Fruit fly (Drosophila melanogaster) whole organism, embryonic: Measurements from ENCODE around the gene IntS10.
A peak's percentile ranks its signal among the peaks of the same experiment; 100 is the strongest.

Experiments used
- Adf1 ChIP-seq: fragments of 200-800 bp; sonication (Bioruptor generic); IDR thresholded peaks from 2 replicates; pipeline ENCODE4 v1.3.6; 2022; ENCODE audit warnings: missing biosample characterization, missing genetic modification characterization
- BEAF-32 ChIP-seq: fragments of 200-800 bp; sonication (Bioruptor generic); optimal IDR thresholded peaks from 3 replicates; lab custom pipeline; 2017; ENCODE audit warnings: missing biosample characterization, missing genetic modification characterization, mild to moderate bottlenecking, moderate library complexity, missing genetic modification reagents
- Bdp1 ChIP-seq: fragments of 200-800 bp; sonication (Bioruptor generic); optimal IDR thresholded peaks from 3 replicates; lab custom pipeline; 2016; ENCODE audit warnings: missing biosample characterization, missing genetic modification characterization
- CG12391 ChIP-seq: fragments of 200-800 bp; sonication (Bioruptor generic); optimal IDR thresholded peaks from 3 replicates; lab custom pipeline; 2018; ENCODE audit warnings: missing biosample characterization, mild to moderate bottlenecking, missing genetic modification characterization, moderate library complexity
- CG1603 ChIP-seq: fragments of 200-800 bp; sonication (Bioruptor generic); optimal IDR thresholded peaks from 2 replicates; lab custom pipeline; 2019; ENCODE audit warnings: missing biosample characterization, mild to moderate bottlenecking, missing genetic modification characterization, moderate library complexity
- CG17912 ChIP-seq: fragments of 200-800 bp; sonication (Bioruptor generic); optimal IDR thresholded peaks from 2 replicates; lab custom pipeline; 2018; ENCODE audit warnings: missing biosample characterization, mild to moderate bottlenecking, missing genetic modification characterization
- CG30431 ChIP-seq: fragments of 200-800 bp; sonication (Bioruptor generic); optimal IDR thresholded peaks from 2 replicates; lab custom pipeline; 2017; ENCODE audit warnings: missing biosample characterization, missing genetic modification characterization
- CG42726 ChIP-seq: fragments of 200-800 bp; sonication (Bioruptor generic); IDR thresholded peaks from 2 replicates; pipeline ENCODE4 v1.3.6; 2022; ENCODE audit warnings: missing biosample characterization, missing genetic modification characterization; ENCODE audit not compliant: partially characterized antibody
- CG43689 ChIP-seq: fragments of 200-800 bp; sonication (Bioruptor generic); IDR thresholded peaks from 2 replicates; pipeline ENCODE4 v1.3.6; 2022; ENCODE audit warnings: missing biosample characterization, missing genetic modification characterization
- CG4820 ChIP-seq: fragments of 200-800 bp; sonication (Bioruptor generic); optimal IDR thresholded peaks from 3 replicates; lab custom pipeline; 2016; ENCODE audit warnings: missing biosample characterization, missing genetic modification characterization
- CG7556 ChIP-seq: fragments of 200-800 bp; sonication (Bioruptor generic); optimal IDR thresholded peaks from 2 replicates; lab custom pipeline; 2017; ENCODE audit warnings: missing biosample characterization, mild to moderate bottlenecking, missing genetic modification characterization
- CG7786 ChIP-seq: fragments of 200-800 bp; sonication (Bioruptor generic); optimal IDR thresholded peaks from 2 replicates; lab custom pipeline; 2016; ENCODE audit warnings: missing biosample characterization, missing genetic modification characterization
- CG7928 ChIP-seq: fragments of 200-800 bp; sonication (Bioruptor generic); optimal IDR thresholded peaks from 2 replicates; lab custom pipeline; 2017; ENCODE audit warnings: missing biosample characterization, mild to moderate bottlenecking, missing genetic modification characterization
- CG8290 ChIP-seq, 3 experiments: fragments of 200-800 bp; sonication (Bioruptor generic); optimal IDR thresholded peaks; 2 replicates each; lab custom pipeline; 2016 to 2019; ENCODE audit warnings: missing biosample characterization in 3 of 3, missing genetic modification characterization in 3 of 3, mild to moderate bottlenecking in 2 of 3, moderate library complexity in 1 of 3
- CG8944 ChIP-seq: fragments of 200-800 bp; sonication (Bioruptor generic); optimal IDR thresholded peaks from 3 replicates; lab custom pipeline; 2016; ENCODE audit warnings: missing biosample characterization, missing genetic modification characterization
- CG9215 ChIP-seq: fragments of 200-800 bp; sonication (Bioruptor generic); IDR thresholded peaks from 2 replicates; pipeline ENCODE4 v1.3.6; 2022; ENCODE audit warnings: missing biosample characterization, missing genetic modification characterization
- CoRest ChIP-seq: fragments of 200-800 bp; sonication (Bioruptor generic); optimal IDR thresholded peaks from 3 replicates; lab custom pipeline; 2018; ENCODE audit warnings: missing biosample characterization, mild to moderate bottlenecking, missing genetic modification characterization, moderate library complexity
- D19A ChIP-seq: fragments of 200-800 bp; optimal IDR thresholded peaks from 3 replicates; lab custom pipeline; 2019; ENCODE audit warnings: missing biosample characterization, mild to moderate bottlenecking, missing genetic modification characterization, moderate library complexity
- Dfd ChIP-seq, 2 experiments: fragments of >200 bp; optimal IDR thresholded peaks; 2 replicates each; lab custom pipeline; 2017; ENCODE audit warnings: missing biosample characterization in 2 of 2, missing genetic modification characterization in 2 of 2
- Dip3 ChIP-seq: fragments of 200-800 bp; sonication (Bioruptor generic); optimal IDR thresholded peaks from 3 replicates; lab custom pipeline; 2016; ENCODE audit warnings: missing biosample characterization, missing genetic modification characterization
- Elba2 ChIP-seq: fragments of 200-800 bp; sonication (Bioruptor generic); optimal IDR thresholded peaks from 3 replicates; lab custom pipeline; 2016; ENCODE audit warnings: missing biosample characterization, missing genetic modification characterization
- GATAe ChIP-seq: fragments of 200-800 bp; sonication (Bioruptor generic); conservative IDR thresholded peaks from 2 replicates; pipeline ENCODE4 v1.3.6; 2022; ENCODE audit warnings: missing biosample characterization, missing genetic modification characterization
- HmgZ ChIP-seq: fragments of 200-800 bp; sonication (Bioruptor generic); optimal IDR thresholded peaks from 2 replicates; lab custom pipeline; 2018; ENCODE audit warnings: missing biosample characterization, mild to moderate bottlenecking, missing genetic modification characterization
- NC2α ChIP-seq: fragments of 200-800 bp; sonication (Bioruptor generic); optimal IDR thresholded peaks from 2 replicates; lab custom pipeline; 2016; ENCODE audit warnings: missing biosample characterization, missing genetic modification characterization
- Nf-YB ChIP-seq: fragments of 200-800 bp; sonication (Bioruptor generic); optimal IDR thresholded peaks from 3 replicates; lab custom pipeline; 2019; ENCODE audit warnings: missing biosample characterization, mild to moderate bottlenecking, missing genetic modification characterization, moderate library complexity
- Taf1 ChIP-seq: fragments of 200-800 bp; sonication (Bioruptor generic); IDR thresholded peaks from 2 replicates; pipeline ENCODE4 v1.3.6; 2022; ENCODE audit warnings: missing biosample characterization, missing genetic modification characterization
- ab ChIP-seq: fragments of 200-800 bp; sonication (Bioruptor generic); optimal IDR thresholded peaks from 2 replicates; lab custom pipeline; 2016; ENCODE audit warnings: missing biosample characterization, missing genetic modification characterization
- ac ChIP-seq: fragments of 200-800 bp; sonication (Bioruptor generic); optimal IDR thresholded peaks from 3 replicates; lab custom pipeline; 2017; ENCODE audit warnings: missing biosample characterization, mild to moderate bottlenecking, missing genetic modification characterization
- cad ChIP-seq: fragments of >200 bp; optimal IDR thresholded peaks from 2 replicates; lab custom pipeline; 2017; ENCODE audit warnings: missing biosample characterization, missing genetic modification characterization
- ci ChIP-seq: fragments of 200-800 bp; sonication (Bioruptor generic); IDR thresholded peaks from 3 replicates; pipeline ENCODE4 v1.3.6; 2022; ENCODE audit warnings: missing biosample characterization, missing genetic modification characterization
- crc ChIP-seq: fragments of 200-800 bp; sonication (Bioruptor generic); optimal IDR thresholded peaks from 2 replicates; lab custom pipeline; 2016; ENCODE audit warnings: missing biosample characterization, missing genetic modification characterization
- cwo ChIP-seq: fragments of 200-800 bp; sonication (Bioruptor generic); optimal IDR thresholded peaks from 3 replicates; lab custom pipeline; 2017; ENCODE audit warnings: missing biosample characterization, missing genetic modification characterization, mild to moderate bottlenecking, moderate library complexity, missing genetic modification reagents
- da ChIP-seq: fragments of 200-800 bp; sonication (Bioruptor generic); optimal IDR thresholded peaks from 2 replicates; lab custom pipeline; 2016; ENCODE audit warnings: missing biosample characterization, missing genetic modification characterization
- dimm ChIP-seq: fragments of 200-800 bp; sonication (Bioruptor generic); IDR thresholded peaks from 2 replicates; pipeline ENCODE4 v1.3.6; 2022; ENCODE audit warnings: missing biosample characterization, missing genetic modification characterization
- eve ChIP-seq, 2 experiments: fragments of >200 bp; optimal IDR thresholded peaks; 2 replicates each; lab custom pipeline; 2017; ENCODE audit warnings: missing biosample characterization in 2 of 2, missing genetic modification characterization in 2 of 2
- gcm2 ChIP-seq: fragments of 200-800 bp; sonication (Bioruptor generic); optimal IDR thresholded peaks from 2 replicates; lab custom pipeline; 2016; ENCODE audit warnings: missing biosample characterization, missing genetic modification characterization
- grn ChIP-seq: fragments of 200-800 bp; sonication (Bioruptor generic); optimal IDR thresholded peaks from 3 replicates; lab custom pipeline; 2017; ENCODE audit warnings: missing biosample characterization, missing genetic modification characterization
- her ChIP-seq: fragments of 200-800 bp; sonication (Bioruptor generic); optimal IDR thresholded peaks from 2 replicates; lab custom pipeline; 2016; ENCODE audit warnings: missing biosample characterization, missing genetic modification characterization
- jumu ChIP-seq: fragments of 200-800 bp; sonication (Bioruptor generic); optimal IDR thresholded peaks from 3 replicates; lab custom pipeline; 2016; ENCODE audit warnings: missing biosample characterization, missing genetic modification characterization
- klu ChIP-seq: fragments of 200-800 bp; sonication (Bioruptor generic); IDR thresholded peaks from 2 replicates; pipeline ENCODE4 v1.3.6; 2022; ENCODE audit warnings: missing biosample characterization, missing genetic modification characterization
- psq ChIP-seq: fragments of 200-800 bp; sonication (Bioruptor generic); optimal IDR thresholded peaks from 2 replicates; lab custom pipeline; 2017; ENCODE audit warnings: missing biosample characterization, missing genetic modification characterization
- repo ChIP-seq: fragments of 200-800 bp; sonication (Bioruptor generic); optimal IDR thresholded peaks from 2 replicates; lab custom pipeline; 2016; ENCODE audit warnings: missing biosample characterization, missing genetic modification characterization
- scrt ChIP-seq: fragments of 200-800 bp; sonication (Bioruptor generic); optimal IDR thresholded peaks from 2 replicates; lab custom pipeline; 2018; ENCODE audit warnings: missing biosample characterization, mild to moderate bottlenecking, missing genetic modification characterization, moderate library complexity
- sens-2 ChIP-seq: fragments of 200-800 bp; sonication (Bioruptor generic); IDR thresholded peaks from 2 replicates; pipeline ENCODE4 v1.3.6; 2022; ENCODE audit warnings: missing biosample characterization, missing genetic modification characterization
- shn ChIP-seq: fragments of 200-800 bp; sonication (Bioruptor generic); optimal IDR thresholded peaks from 3 replicates; lab custom pipeline; 2016; ENCODE audit warnings: missing biosample characterization, missing genetic modification characterization
- stc ChIP-seq: fragments of 200-800 bp; sonication (Bioruptor generic); IDR thresholded peaks from 2 replicates; pipeline ENCODE4 v1.3.6; 2022; ENCODE audit warnings: missing biosample characterization, missing genetic modification characterization
- trh ChIP-seq: fragments of 200-800 bp; sonication (Bioruptor generic); optimal IDR thresholded peaks from 2 replicates; lab custom pipeline; 2016; ENCODE audit warnings: missing biosample characterization, missing genetic modification characterization
- unc-4 ChIP-seq: fragments of 200-800 bp; sonication (Bioruptor generic); IDR thresholded peaks from 2 replicates; pipeline ENCODE4 v1.3.6; 2022; ENCODE audit warnings: missing biosample characterization, missing genetic modification characterization; ENCODE audit not compliant: partially characterized antibody
- wor ChIP-seq: fragments of 200-800 bp; sonication (Bioruptor generic); IDR thresholded peaks from 2 replicates; pipeline ENCODE4 v1.3.6; 2022; ENCODE audit warnings: missing biosample characterization, missing genetic modification characterization
- z ChIP-seq: fragments of 200-800 bp; sonication (Bioruptor generic); IDR thresholded peaks from 3 replicates; pipeline ENCODE4 v1.3.6; 2022; ENCODE audit warnings: missing biosample characterization, missing genetic modification characterization
- zfh1 ChIP-seq: fragments of 200-800 bp; sonication (Bioruptor generic); IDR thresholded peaks from 3 replicates; pipeline ENCODE4 v1.3.6; 2022; ENCODE audit warnings: missing biosample characterization, missing genetic modification characterization

The IntS10 gene

dm6 chr3L:3772284-3772987, 34.1 kb upstream of the IntS10 start (continued):
- TF ChIP-seq stc (GFP tag; lab: Robert Waterston, UW) (peak; percentile 55; the same call in 1 of the 2 replicates), Dip3 (GFP tag; lab: Kevin White, UChicago) (no peak), jumu (GFP tag; lab: Kevin White, UChicago) (no peak), her (GFP tag; lab: Kevin White, UChicago) (no peak), CG12391 (tag; lab: Kevin White, UChicago) (peak; percentile 44), GATAe (GFP tag; lab: Robert Waterston, UW) (no peak), Nf-YB (GFP tag; lab: Kevin White, UChicago) (no peak), HmgZ (tag; lab: Kevin White, UChicago) (peak; percentile 29), CG7556 (GFP tag; lab: Kevin White, UChicago) (peak; percentile 9), Adf1 (GFP tag; lab: Robert Waterston, UW) (no peak), scrt (GFP tag; lab: Kevin White, UChicago) (no peak), CG43689 (GFP tag; lab: Robert Waterston, UW) (no peak), Bdp1 (GFP tag; lab: Kevin White, UChicago) (no peak), repo (GFP tag; lab: Kevin White, UChicago) (no peak), Taf1 (GFP tag; lab: Robert Waterston, UW) (no peak), gcm2 (no peak), ab (no peak), klu (no peak), BEAF-32 (peak; percentile 48), CG42726 (GFP tag; lab: Robert Waterston, UW) (no peak), CG7928 (GFP tag; lab: Kevin White, UChicago) (no peak), da (GFP tag; lab: Kevin White, UChicago) (no peak), zfh1 (GFP tag; lab: Robert Waterston, UW) (no peak), shn (GFP tag; lab: Kevin White, UChicago) (no peak), unc-4 (GFP tag; lab: Robert Waterston, UW) (peak; percentile 46; the same call in 1 of the 2 replicates), eve (GFP tag; optimal IDR thresholded peaks at IDR 0.05; lab: Kevin White, UChicago) (peak in 1 of 2 experiments; percentile 49), crc (GFP tag; lab: Kevin White, UChicago) (no peak), CoRest (tag; lab: Kevin White, UChicago) (peak; percentile 19), CG8290 (GFP tag; optimal IDR thresholded peaks at IDR 0.05; lab: Kevin White, UChicago) (no peak), CG8290 (tag; optimal IDR thresholded peaks at IDR 0.05; lab: Kevin White, UChicago) (peak in 1 of 2 experiments; percentile 56), CG30431 (GFP tag; lab: Kevin White, UChicago) (no peak), CG8944 (GFP tag; lab: Kevin White, UChicago) (no peak), NC2α (GFP tag; lab: Kevin White, UChicago) (no peak), cwo (GFP tag; lab: Kevin White, UChicago) (no peak), Elba2 (GFP tag; lab: Kevin White, UChicago) (no peak), dimm (GFP tag; lab: Robert Waterston, UW) (no peak), ci (GFP tag; lab: Robert Waterston, UW) (no peak), CG9215 (GFP tag; lab: Robert Waterston, UW) (no peak), CG7786 (peak; percentile 18), cad (GFP tag; lab: Kevin White, UChicago) (no peak), D19A (tag; lab: Kevin White, UChicago) (no peak), CG4820 (GFP tag; lab: Kevin White, UChicago) (no peak), sens-2 (GFP tag; lab: Robert Waterston, UW) (no peak), CG1603 (tag; lab: Kevin White, UChicago) (peak; percentile 21), z (GFP tag; lab: Robert Waterston, UW) (no peak), psq (GFP tag; lab: Kevin White, UChicago) (no peak), trh (GFP tag; lab: Kevin White, UChicago) (no peak), Dfd (GFP tag; optimal IDR thresholded peaks at IDR 0.05; lab: Kevin White, UChicago) (no peak), wor (GFP tag; lab: Robert Waterston, UW) (no peak), CG17912 (no peak), grn (GFP tag; lab: Kevin White, UChicago) (no peak), ac (no peak)
